Fruit fly (Drosophila melanogaster) whole organism, embryonic: ENCODE data around the gene Art2.

Experiments used
- ATbp ChIP-seq: fragments of 200-800 bp; sonication (Bioruptor generic); optimal IDR thresholded peaks from 2 replicates; lab custom pipeline; 2017; ENCODE audit warnings: missing biosample characterization, mild to moderate bottlenecking, missing genetic modification characterization, missing genetic modification reagents
- Blimp-1 ChIP-seq: fragments of 200-800 bp; sonication (Bioruptor generic); optimal IDR thresholded peaks from 3 replicates; lab custom pipeline; 2018; ENCODE audit warnings: missing biosample characterization, missing genetic modification characterization, mild to moderate bottlenecking, moderate library complexity, missing genetic modification reagents
- CG10565 ChIP-seq: fragments of 200-800 bp; sonication (Bioruptor generic); optimal IDR thresholded peaks from 3 replicates; lab custom pipeline; 2016; ENCODE audit warnings: missing biosample characterization, mild to moderate bottlenecking, missing genetic modification characterization
- CG10654 ChIP-seq: fragments of 200-800 bp; sonication (Bioruptor generic); optimal IDR thresholded peaks from 2 replicates; lab custom pipeline; 2016; ENCODE audit warnings: missing biosample characterization, missing genetic modification characterization
- CG11247 ChIP-seq: fragments of 200-800 bp; sonication (Bioruptor generic); IDR thresholded peaks from 2 replicates; pipeline ENCODE4 v1.3.6; 2022; ENCODE audit warnings: missing biosample characterization, missing genetic modification characterization
- CG12219 ChIP-seq: fragments of 200-800 bp; sonication (Bioruptor generic); optimal IDR thresholded peaks from 3 replicates; lab custom pipeline; 2018; ENCODE audit warnings: missing biosample characterization, mild to moderate bottlenecking, missing genetic modification characterization
- CG12942 ChIP-seq: fragments of 200-800 bp; sonication (Bioruptor generic); optimal IDR thresholded peaks from 3 replicates; lab custom pipeline; 2016; ENCODE audit warnings: missing biosample characterization, missing genetic modification characterization
- CG13775 ChIP-seq: fragments of 200-800 bp; sonication (Bioruptor generic); optimal IDR thresholded peaks from 3 replicates; lab custom pipeline; 2017; ENCODE audit warnings: missing biosample characterization, mild to moderate bottlenecking, missing genetic modification characterization
- CG14710 ChIP-seq: fragments of 200-800 bp; sonication (Bioruptor generic); optimal IDR thresholded peaks from 3 replicates; lab custom pipeline; 2019; ENCODE audit warnings: missing biosample characterization, mild to moderate bottlenecking, missing genetic modification characterization, moderate library complexity
- CG1529 ChIP-seq: fragments of 200-800 bp; sonication (Bioruptor generic); optimal IDR thresholded peaks from 3 replicates; lab custom pipeline; 2018; ENCODE audit warnings: missing biosample characterization, missing genetic modification characterization
- CG1603 ChIP-seq: fragments of 200-800 bp; sonication (Bioruptor generic); optimal IDR thresholded peaks from 2 replicates; lab custom pipeline; 2019; ENCODE audit warnings: missing biosample characterization, mild to moderate bottlenecking, missing genetic modification characterization, moderate library complexity
- CG16779 ChIP-seq: fragments of 200-800 bp; sonication (Bioruptor generic); IDR thresholded peaks from 2 replicates; pipeline ENCODE4 v1.3.6; 2022; ENCODE audit warnings: missing biosample characterization, missing genetic modification characterization
- CG17186 ChIP-seq: fragments of 200-800 bp; sonication (Bioruptor generic); optimal IDR thresholded peaks from 3 replicates; lab custom pipeline; 2017; ENCODE audit warnings: missing biosample characterization, missing genetic modification reagents, missing genetic modification characterization
- CG17328 ChIP-seq: fragments of 200-800 bp; sonication (Bioruptor generic); IDR thresholded peaks from 2 replicates; pipeline ENCODE4 v1.3.6; 2022; ENCODE audit warnings: missing biosample characterization, missing genetic modification characterization
- CG17568 ChIP-seq: fragments of 200-800 bp; sonication (Bioruptor generic); optimal IDR thresholded peaks from 2 replicates; lab custom pipeline; 2018; ENCODE audit warnings: missing biosample characterization, mild to moderate bottlenecking, missing genetic modification characterization, moderate library complexity
- CG3281 ChIP-seq: fragments of 200-800 bp; sonication (Bioruptor generic); optimal IDR thresholded peaks from 3 replicates; lab custom pipeline; 2017; ENCODE audit warnings: missing biosample characterization, mild to moderate bottlenecking, missing genetic modification characterization
- CG4424 ChIP-seq: fragments of 200-800 bp; sonication (Bioruptor generic); optimal IDR thresholded peaks from 3 replicates; lab custom pipeline; 2016; ENCODE audit warnings: missing biosample characterization, missing genetic modification characterization
- CG8388 ChIP-seq: fragments of 200-800 bp; sonication (Bioruptor generic); optimal IDR thresholded peaks from 2 replicates; lab custom pipeline; 2019; ENCODE audit warnings: missing biosample characterization, mild to moderate bottlenecking, missing genetic modification characterization, moderate library complexity
- CG9727 ChIP-seq: fragments of 200-800 bp; sonication (Bioruptor generic); optimal IDR thresholded peaks from 3 replicates; lab custom pipeline; 2017; ENCODE audit warnings: missing biosample characterization, mild to moderate bottlenecking, missing genetic modification characterization
- Dad ChIP-seq: fragments of 200-800 bp; sonication (Bioruptor generic); optimal IDR thresholded peaks from 3 replicates; lab custom pipeline; 2016; ENCODE audit warnings: missing biosample characterization, missing genetic modification characterization
- Drgx ChIP-seq: fragments of 200-800 bp; sonication (Bioruptor generic); IDR thresholded peaks from 2 replicates; pipeline ENCODE4 v1.3.6; 2022; ENCODE audit warnings: missing biosample characterization, missing genetic modification characterization
- Ets65A ChIP-seq: fragments of 200-800 bp; sonication (Bioruptor generic); peaks from one replicate; lab custom pipeline; 2016; ENCODE audit warnings: missing biosample characterization, missing genetic modification characterization
- Hr39 ChIP-seq: fragments of >200 bp; optimal IDR thresholded peaks from 2 replicates; lab custom pipeline; 2017
- Jarid2 ChIP-seq: fragments of 200-800 bp; sonication (Bioruptor generic); optimal IDR thresholded peaks from 3 replicates; lab custom pipeline; 2017; ENCODE audit warnings: mild to moderate bottlenecking, missing biosample characterization, missing genetic modification reagents, missing genetic modification characterization
- Kr ChIP-seq: fragments of 200-800 bp; sonication (Bioruptor generic); optimal IDR thresholded peaks from 2 replicates; lab custom pipeline; 2017; ENCODE audit warnings: missing biosample characterization, mild to moderate bottlenecking, missing genetic modification characterization
- Mes4 ChIP-seq: fragments of 200-800 bp; sonication (Bioruptor generic); optimal IDR thresholded peaks from 2 replicates; lab custom pipeline; 2016; ENCODE audit warnings: missing biosample characterization, missing genetic modification characterization
- Neu2 ChIP-seq: fragments of 200-800 bp; sonication (Bioruptor generic); optimal IDR thresholded peaks from 3 replicates; lab custom pipeline; 2016; ENCODE audit warnings: missing biosample characterization, missing genetic modification characterization, borderline replicate concordance
- Optix ChIP-seq: fragments of 200-800 bp; sonication (Bioruptor generic); IDR thresholded peaks from 3 replicates; pipeline ENCODE4 v1.3.6; 2022; ENCODE audit warnings: missing biosample characterization, missing genetic modification characterization
- Pdp1 ChIP-seq, 2 experiments: fragments of 200-800 bp; sonication (Bioruptor generic); optimal IDR thresholded peaks; 3 replicates each; lab custom pipeline; 2016; ENCODE audit warnings: missing biosample characterization in 2 of 2, missing genetic modification characterization in 2 of 2, mild to moderate bottlenecking in 1 of 2, moderate library complexity in 1 of 2
- Rfx ChIP-seq: fragments of 200-800 bp; sonication (Bioruptor generic); IDR thresholded peaks from 2 replicates; pipeline ENCODE4 v1.3.6; 2022; ENCODE audit warnings: missing biosample characterization, missing genetic modification characterization
- Xrp1 ChIP-seq: fragments of 200-800 bp; sonication (Bioruptor generic); IDR thresholded peaks from 2 replicates; pipeline ENCODE4 v1.3.6; 2022; ENCODE audit warnings: missing biosample characterization, missing genetic modification characterization
- YL-1 ChIP-seq: fragments of 200-800 bp; sonication (Bioruptor generic); optimal IDR thresholded peaks from 3 replicates; lab custom pipeline; 2017; ENCODE audit warnings: missing biosample characterization, mild to moderate bottlenecking, missing genetic modification characterization
- az2 ChIP-seq: fragments of 200-800 bp; sonication (Bioruptor generic); optimal IDR thresholded peaks from 3 replicates; lab custom pipeline; 2016; ENCODE audit warnings: missing biosample characterization, missing genetic modification characterization
- bigmax ChIP-seq: fragments of 200-800 bp; sonication (Bioruptor generic); optimal IDR thresholded peaks from 2 replicates; lab custom pipeline; 2018; ENCODE audit warnings: missing biosample characterization, mild to moderate bottlenecking, missing genetic modification characterization
- ci ChIP-seq: fragments of 200-800 bp; sonication (Bioruptor generic); IDR thresholded peaks from 3 replicates; pipeline ENCODE4 v1.3.6; 2022; ENCODE audit warnings: missing biosample characterization, missing genetic modification characterization
- dpn ChIP-seq, 2 experiments: fragments of 200-800 bp; sonication (Bioruptor generic); optimal IDR thresholded peaks; 3 replicates each; lab custom pipeline; 2016; ENCODE audit warnings: missing biosample characterization in 2 of 2, missing genetic modification characterization in 2 of 2
- dysf ChIP-seq: fragments of 200-800 bp; sonication (Bioruptor generic); IDR thresholded peaks from 3 replicates; pipeline ENCODE4 v1.3.6; 2022; ENCODE audit warnings: missing biosample characterization, missing genetic modification characterization
- hkb ChIP-seq, 2 experiments: fragments of 200-800 bp in 1 of 2; fragments of >200 bp in 1 of 2; sonication (Bioruptor generic) in 1 of 2; IDR thresholded peaks in 1 of 2; optimal IDR thresholded peaks in 1 of 2; 2 replicates each; pipeline versions ENCODE4 v1.3.6 to Lab custom; 2017 to 2022; ENCODE audit warnings: missing biosample characterization in 1 of 2, missing genetic modification characterization in 1 of 2
- lab ChIP-seq: fragments of 200-800 bp; sonication (Bioruptor generic); optimal IDR thresholded peaks from 3 replicates; lab custom pipeline; 2017; ENCODE audit warnings: missing biosample characterization, missing genetic modification characterization, mild to moderate bottlenecking, moderate library complexity, missing genetic modification reagents
- lola ChIP-seq, 3 experiments: fragments of >200 bp in 2 of 3; fragments of 200-800 bp in 1 of 3; sonication (Bioruptor generic) in 1 of 3; optimal IDR thresholded peaks; 2 replicates each; lab custom pipeline; 2017 to 2019; ENCODE audit warnings: missing biosample characterization in 3 of 3, missing genetic modification characterization in 3 of 3, mild to moderate bottlenecking in 1 of 3, moderate library complexity in 1 of 3
- mld ChIP-seq: fragments of 200-800 bp; sonication (Bioruptor generic); IDR thresholded peaks from 3 replicates; pipeline ENCODE4 v1.3.6; 2022; ENCODE audit warnings: missing biosample characterization, missing genetic modification characterization; ENCODE audit not compliant: partially characterized antibody
- oc ChIP-seq: fragments of 200-800 bp; sonication (Bioruptor generic); optimal IDR thresholded peaks from 2 replicates; lab custom pipeline; 2018; ENCODE audit warnings: missing biosample characterization, mild to moderate bottlenecking, missing genetic modification characterization, moderate library complexity
- pnt ChIP-seq: fragments of 200-800 bp; sonication (Bioruptor generic); optimal IDR thresholded peaks from 3 replicates; lab custom pipeline; 2016; ENCODE audit warnings: missing biosample characterization, missing genetic modification characterization
- slbo ChIP-seq: fragments of 200-800 bp; sonication (Bioruptor generic); IDR thresholded peaks from 2 replicates; pipeline ENCODE4 v1.3.6; 2022; ENCODE audit warnings: missing biosample characterization, missing genetic modification characterization
- ssp ChIP-seq: fragments of 200-800 bp; sonication (Bioruptor generic); IDR thresholded peaks from 2 replicates; pipeline ENCODE4 v1.3.6; 2022; ENCODE audit warnings: missing biosample characterization, missing genetic modification characterization
- tin ChIP-seq: fragments of 200-800 bp; sonication (Bioruptor generic); optimal IDR thresholded peaks from 3 replicates; lab custom pipeline; 2016; ENCODE audit warnings: missing biosample characterization, missing genetic modification characterization
- usp ChIP-seq: fragments of >200 bp; optimal IDR thresholded peaks from 2 replicates; lab custom pipeline; 2017; ENCODE audit warnings: missing biosample characterization, missing genetic modification characterization
- wdn ChIP-seq: fragments of 200-800 bp; sonication (Bioruptor generic); IDR thresholded peaks from 2 replicates; pipeline ENCODE4 v1.3.6; 2022; ENCODE audit warnings: missing biosample characterization, missing genetic modification characterization
- zf30C ChIP-seq: fragments of 200-800 bp; sonication (Bioruptor generic); optimal IDR thresholded peaks from 3 replicates; lab custom pipeline; 2018; ENCODE audit warnings: missing biosample characterization, mild to moderate bottlenecking, missing genetic modification characterization

The Art2 gene

DNA sequence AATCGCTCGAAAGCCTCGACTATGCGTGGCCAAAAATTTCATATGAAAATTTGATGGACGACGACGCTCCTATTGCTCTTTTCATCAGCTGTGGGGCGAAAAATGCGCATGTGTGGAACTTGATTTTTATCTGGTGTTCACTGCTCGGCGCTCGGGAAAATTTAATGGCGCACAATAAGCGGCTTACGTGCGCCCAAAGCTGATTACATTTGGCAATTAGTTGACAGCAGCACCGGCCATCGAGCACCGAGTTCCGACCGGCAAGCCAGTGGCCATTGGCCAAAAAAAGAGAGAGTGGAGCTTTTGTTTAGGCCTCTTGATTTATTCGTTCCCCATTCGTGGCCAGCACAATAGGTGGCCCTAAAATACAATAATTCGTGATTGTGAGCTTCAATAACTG, 14.5 kb upstream of the Art2 start:
- TF ChIP-seq CG17186 (GFP tag; lab: Kevin White, UChicago): no peak
- TF ChIP-seq Ets65A (GFP tag; lab: Kevin White, UChicago): peak; percentile 50
- TF ChIP-seq CG13775 (GFP tag; lab: Kevin White, UChicago): no peak
- peak; percentile 93 for TF ChIP-seq oc (tag; lab: Kevin White, UChicago)
- no peak for TF ChIP-seq Optix (GFP tag; lab: Robert Waterston, UW)
- no peak for TF ChIP-seq CG16779
- TF ChIP-seq YL-1 (GFP tag; lab: Kevin White, UChicago): no peak
- no peak for TF ChIP-seq usp
- no peak for TF ChIP-seq CG12942 (GFP tag; lab: Kevin White, UChicago)
- no peak for TF ChIP-seq bigmax
- TF ChIP-seq, all 482 proteins: peak for 2

DNA sequence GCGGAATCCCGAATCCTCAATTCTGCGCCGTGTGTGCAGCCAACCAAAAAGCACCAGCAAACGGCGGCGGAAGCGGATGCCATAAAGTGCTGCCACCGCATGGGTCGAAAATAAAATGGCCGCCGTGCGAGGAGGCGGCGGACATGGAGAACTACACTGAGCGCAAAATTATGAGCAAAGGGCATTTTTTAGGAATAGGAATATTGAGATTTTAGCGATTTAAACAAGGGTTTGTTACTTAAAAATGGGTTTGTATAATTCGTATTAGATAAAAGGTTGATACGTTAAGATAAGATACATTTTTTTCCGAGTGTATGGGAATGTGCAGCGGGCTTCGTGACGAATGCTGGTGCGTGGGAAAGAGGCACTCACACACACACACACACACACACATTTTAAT, 11.4 kb upstream of the Art2 start:
- TF ChIP-seq CG4424 (peak; percentile 21), CG11247 (GFP tag; lab: Robert Waterston, UW) (no peak), Xrp1 (GFP tag; lab: Robert Waterston, UW) (peak; percentile 67), Optix (GFP tag; lab: Robert Waterston, UW) (0 out of 3 replicates have a peak, but pooled peaks have one; percentile 22), Dad (GFP tag; lab: Kevin White, UChicago) (peak; percentile 17), CG10654 (peak; percentile 13), ssp (GFP tag; lab: Robert Waterston, UW) (0 out of 2 replicates have a peak, but pooled peaks have one; percentile 25), az2 (GFP tag; lab: Kevin White, UChicago) (peak; percentile 39), dpn (GFP tag; optimal IDR thresholded peaks at IDR 0.05; lab: Kevin White, UChicago) (peak; percentile 26 to 28), slbo (GFP tag; lab: Robert Waterston, UW) (peak; percentile 47), lab (GFP tag; lab: Kevin White, UChicago) (peak; percentile 59), pnt (GFP tag; lab: Kevin White, UChicago) (peak; percentile 48), Blimp-1 (GFP tag; lab: Kevin White, UChicago) (peak; percentile 50), dysf (peak; percentile 46), hkb (optimal IDR thresholded peaks at IDR 0.05; lab: Kevin White, UChicago) (no peak), hkb (GFP tag; IDR thresholded peaks at IDR 0.05; lab: Robert Waterston, UW) (peak; percentile 48), CG14710 (tag; lab: Kevin White, UChicago) (peak; percentile 18), CG9727 (GFP tag; lab: Kevin White, UChicago) (peak; percentile 30), CG1603 (tag; lab: Kevin White, UChicago) (no peak), Neu2 (GFP tag; lab: Kevin White, UChicago) (no peak), wdn (GFP tag; lab: Robert Waterston, UW) (no peak), Mes4 (GFP tag; lab: Kevin White, UChicago) (peak; percentile 9), Drgx (GFP tag; lab: Robert Waterston, UW) (0 out of 2 replicates have a peak, but pooled peaks have one; percentile 26), ATbp (GFP tag; lab: Kevin White, UChicago) (peak; percentile 18), CG12219 (GFP tag; lab: Kevin White, UChicago) (peak; percentile 9), Jarid2 (GFP tag; lab: Kevin White, UChicago) (no peak), CG17568 (GFP tag; lab: Kevin White, UChicago) (no peak), mld (GFP tag; lab: Robert Waterston, UW) (no peak), Kr (GFP tag; lab: Kevin White, UChicago) (no peak), Pdp1 (GFP tag; optimal IDR thresholded peaks at IDR 0.05; lab: Kevin White, UChicago) (peak in 1 of 2 experiments; percentile 45), CG10565 (GFP tag; lab: Kevin White, UChicago) (no peak), tin (GFP tag; lab: Kevin White, UChicago) (peak; percentile 16), Hr39 (lab: Kevin White, UChicago) (no peak), lola (GFP tag; optimal IDR thresholded peaks at IDR 0.05; lab: Kevin White, UChicago) (no peak), CG8388 (peak; percentile 23), CG3281 (GFP tag; lab: Kevin White, UChicago) (peak; percentile 17), ci (GFP tag; lab: Robert Waterston, UW) (peak; percentile 30; the same call in 1 of the 3 replicates), CG17328 (GFP tag; lab: Robert Waterston, UW) (peak; percentile 61; the same call in 1 of the 2 replicates), Ets65A (GFP tag; lab: Kevin White, UChicago) (peak; percentile 89), CG1529 (no peak), Rfx (GFP tag; lab: Robert Waterston, UW) (peak; percentile 27; the same call in 1 of the 2 replicates), zf30C (peak; percentile 42)
